Worm (Caenorhabditis elegans) whole organism, L1 larva: ENCODE data around the gene srw-1.

Source experiments
- C16A3.4 ChIP-seq: fragments of 150-350 bp; optimal IDR thresholded peaks from 2 replicates; lab custom pipeline; 2014; ENCODE audit warnings: missing biosample characterization, missing genetic modification characterization
- aha-1 ChIP-seq: fragments of 150-350 bp; optimal IDR thresholded peaks from 2 replicates; lab custom pipeline; 2014; ENCODE audit warnings: missing biosample characterization, missing genetic modification characterization
- alr-1 ChIP-seq: fragments of 200-800 bp; sonication (Bioruptor generic); optimal IDR thresholded peaks from 2 replicates; lab custom pipeline; 2018; ENCODE audit warnings: borderline replicate concordance, mild to moderate bottlenecking, missing genetic modification characterization, missing compliant biosample characterization
- aly-2 ChIP-seq: fragments of 150-350 bp; optimal IDR thresholded peaks from 2 replicates; lab custom pipeline; 2014; ENCODE audit warnings: missing biosample characterization, missing genetic modification characterization
- ama-1 ChIP-seq: fragments of 150-350 bp; optimal IDR thresholded peaks from 2 replicates; lab custom pipeline; 2014
- ceh-63 ChIP-seq: fragments of 200-800 bp; sonication (Bioruptor generic); optimal IDR thresholded peaks from 2 replicates; lab custom pipeline; 2018; ENCODE audit warnings: mild to moderate bottlenecking, missing genetic modification characterization, missing compliant biosample characterization
- ceh-90 ChIP-seq: sonication (generic microtip); optimal IDR thresholded peaks from 2 replicates; lab custom pipeline; 2016; ENCODE audit warnings: missing genetic modification characterization, missing compliant biosample characterization
- ces-1 ChIP-seq: fragments of 150-350 bp; optimal IDR thresholded peaks from 2 replicates; lab custom pipeline; 2014; ENCODE audit warnings: missing biosample characterization, missing genetic modification reagents, missing genetic modification characterization
- dpl-1 ChIP-seq, 3 experiments: fragments of 150-350 bp in 2 of 3; sonication (generic microtip) in 1 of 3; optimal IDR thresholded peaks; 2 replicates each; lab custom pipeline; 2014 to 2017; ENCODE audit warnings: missing biosample characterization in 3 of 3, missing genetic modification characterization in 3 of 3, missing genetic modification reagents in 3 of 3
- efl-1 ChIP-seq, 4 experiments: fragments of 150-350 bp; optimal IDR thresholded peaks in 3 of 4; peaks in 1 of 4; 1 replicate in 1 of 4; 2 replicates in 3 of 4; lab custom pipeline; 2014; ENCODE audit warnings: missing biosample characterization in 2 of 4, missing genetic modification characterization in 2 of 4, missing genetic modification reagents in 2 of 4
- efl-3 ChIP-seq: fragments of 200-800 bp; sonication (Bioruptor generic); optimal IDR thresholded peaks from 2 replicates; lab custom pipeline; 2018; ENCODE audit warnings: mild to moderate bottlenecking, missing genetic modification characterization, missing compliant biosample characterization
- egl-13 ChIP-seq: sonication (generic microtip); optimal IDR thresholded peaks from 2 replicates; lab custom pipeline; 2016; ENCODE audit warnings: missing genotype, missing genetic modification reagents, missing genetic modification characterization, missing compliant biosample characterization
- fkh-4 ChIP-seq: sonication (generic microtip); optimal IDR thresholded peaks from 2 replicates; lab custom pipeline; 2016; ENCODE audit warnings: missing compliant biosample characterization, missing genetic modification characterization, borderline replicate concordance
- fkh-8 ChIP-seq: sonication (generic microtip); optimal IDR thresholded peaks from 2 replicates; lab custom pipeline; 2016; ENCODE audit warnings: mild to moderate bottlenecking, missing genetic modification characterization, missing compliant biosample characterization
- fos-1 ChIP-seq: fragments of 150-350 bp; optimal IDR thresholded peaks from 2 replicates; lab custom pipeline; 2014; ENCODE audit warnings: missing biosample characterization, missing genetic modification characterization
- grh-1 ChIP-seq: fragments of 200-800 bp; sonication (Bioruptor generic); IDR thresholded peaks from 2 replicates; pipeline ENCODE4 v1.3.6; 2022; ENCODE audit warnings: missing genetic modification reagents, missing genetic modification characterization, missing compliant biosample characterization
- hlh-4 ChIP-seq: sonication (generic microtip); optimal IDR thresholded peaks from 2 replicates; lab custom pipeline; 2016; ENCODE audit warnings: mild to moderate bottlenecking, missing genetic modification characterization, missing compliant biosample characterization
- hpl-2 ChIP-seq: fragments of 150-350 bp; optimal IDR thresholded peaks from 2 replicates; lab custom pipeline; 2014; ENCODE audit warnings: missing biosample characterization, missing genetic modification reagents, missing genetic modification characterization
- irx-1 ChIP-seq: sonication (generic microtip); optimal IDR thresholded peaks from 2 replicates; lab custom pipeline; 2016; ENCODE audit warnings: missing genetic modification characterization, missing compliant biosample characterization
- isw-1 ChIP-seq: fragments of 200-800 bp; sonication (Bioruptor generic); IDR thresholded peaks from 2 replicates; pipeline ENCODE4 v1.3.6; 2022; ENCODE audit warnings: missing genetic modification characterization, missing compliant biosample characterization
- lin-13 ChIP-seq: fragments of 150-350 bp; optimal IDR thresholded peaks from 2 replicates; lab custom pipeline; 2014; ENCODE audit warnings: missing biosample characterization, missing genetic modification reagents, missing genetic modification characterization
- lin-14 ChIP-seq: fragments of 200-800 bp; sonication (Bioruptor generic); optimal IDR thresholded peaks from 2 replicates; lab custom pipeline; 2018; ENCODE audit warnings: mild to moderate bottlenecking, missing genetic modification characterization, moderate library complexity, missing compliant biosample characterization
- lin-15B ChIP-seq: fragments of 150-350 bp; sonication (generic microtip); optimal IDR thresholded peaks from 3 replicates; lab custom pipeline; 2014; ENCODE audit warnings: missing biosample characterization, missing genetic modification characterization
- lin-39 ChIP-seq: fragments of 150-350 bp; optimal IDR thresholded peaks from 2 replicates; lab custom pipeline; 2014; ENCODE audit warnings: missing biosample characterization, missing genetic modification reagents, missing genetic modification characterization
- lir-3 ChIP-seq: sonication (generic microtip); optimal IDR thresholded peaks from 2 replicates; lab custom pipeline; 2016; ENCODE audit warnings: mild to moderate bottlenecking, missing genetic modification characterization, moderate library complexity, missing compliant biosample characterization; ENCODE audit not compliant: poor library complexity
- lsy-2 ChIP-seq, 2 experiments: fragments of 150-350 bp; optimal IDR thresholded peaks; 2 replicates each; lab custom pipeline; 2014; ENCODE audit warnings: missing biosample characterization in 2 of 2, missing genetic modification characterization in 2 of 2
- mep-1 ChIP-seq: fragments of 150-350 bp; optimal IDR thresholded peaks from 2 replicates; lab custom pipeline; 2014; ENCODE audit warnings: missing biosample characterization, missing genetic modification characterization
- nhr-19 ChIP-seq: fragments of 200-800 bp; sonication (Bioruptor generic); conservative IDR thresholded peaks from 2 replicates; pipeline ENCODE4 v1.3.6; 2022; ENCODE audit warnings: missing genetic modification characterization, missing compliant biosample characterization
- nhr-47 ChIP-seq: sonication (generic microtip); optimal IDR thresholded peaks from 2 replicates; lab custom pipeline; 2016; ENCODE audit warnings: mild to moderate bottlenecking, missing genetic modification characterization, moderate library complexity, missing compliant biosample characterization
- nhr-77 ChIP-seq: fragments of 150-350 bp; optimal IDR thresholded peaks from 2 replicates; lab custom pipeline; 2014; ENCODE audit warnings: missing biosample characterization, missing genetic modification characterization
- nhr-85 ChIP-seq: sonication (generic microtip); peaks from one replicate; lab custom pipeline; 2016; ENCODE audit warnings: missing genetic modification characterization, inconsistent platforms, missing compliant biosample characterization
- pag-3 ChIP-seq: sonication (generic microtip); optimal IDR thresholded peaks from 2 replicates; lab custom pipeline; 2017; ENCODE audit warnings: missing genetic modification characterization, mild to moderate bottlenecking, missing compliant biosample characterization, antibody characterized with exemption, borderline replicate concordance; ENCODE audit not compliant: insufficient read depth
- pax-3 ChIP-seq: fragments of 200-800 bp; sonication (Bioruptor generic); optimal IDR thresholded peaks from 2 replicates; lab custom pipeline; 2018; ENCODE audit warnings: mild to moderate bottlenecking, missing genetic modification characterization, moderate library complexity, missing compliant biosample characterization
- pqm-1 ChIP-seq: sonication (generic microtip); optimal IDR thresholded peaks from 3 replicates; lab custom pipeline; 2017; ENCODE audit warnings: missing biosample characterization, missing genetic modification characterization
- rnt-1 ChIP-seq: sonication (generic microtip); optimal IDR thresholded peaks from 2 replicates; lab custom pipeline; 2016; ENCODE audit warnings: mild to moderate bottlenecking, missing genetic modification characterization, moderate library complexity, missing compliant biosample characterization
- snpc-4 ChIP-seq: fragments of 150-350 bp; optimal IDR thresholded peaks from 2 replicates; lab custom pipeline; 2014; ENCODE audit warnings: missing biosample characterization, missing genetic modification characterization
- snu-23 ChIP-seq: sonication (generic microtip); optimal IDR thresholded peaks from 2 replicates; lab custom pipeline; 2016; ENCODE audit warnings: missing genetic modification characterization, missing compliant biosample characterization
- swsn-7 ChIP-seq: sonication (generic microtip); optimal IDR thresholded peaks from 2 replicates; lab custom pipeline; 2016; ENCODE audit warnings: missing genetic modification characterization, missing compliant biosample characterization
- tlp-1 ChIP-seq: fragments of 150-350 bp; optimal IDR thresholded peaks from 2 replicates; lab custom pipeline; 2014; ENCODE audit warnings: missing biosample characterization, missing genetic modification characterization
- unc-62 ChIP-seq: fragments of 150-350 bp; optimal IDR thresholded peaks from 2 replicates; lab custom pipeline; 2014; ENCODE audit warnings: missing biosample characterization, missing genetic modification reagents, missing genetic modification characterization
- unc-86 ChIP-seq: sonication (generic microtip); optimal IDR thresholded peaks from 2 replicates; lab custom pipeline; 2016; ENCODE audit warnings: missing genetic modification characterization, missing compliant biosample characterization
- vab-15 ChIP-seq: sonication (generic microtip); optimal IDR thresholded peaks from 2 replicates; lab custom pipeline; 2017; ENCODE audit warnings: missing genotype, mild to moderate bottlenecking, missing genetic modification characterization, missing compliant biosample characterization
- zag-1 ChIP-seq: fragments of 150-350 bp; optimal IDR thresholded peaks from 2 replicates; lab custom pipeline; 2014; ENCODE audit warnings: missing biosample characterization, missing genetic modification characterization
- zip-4 ChIP-seq: fragments of 200-800 bp; sonication (Bioruptor generic); optimal IDR thresholded peaks from 2 replicates; lab custom pipeline; 2018; ENCODE audit warnings: mild to moderate bottlenecking, missing genetic modification characterization, moderate library complexity, missing compliant biosample characterization

srw-1 gene

ce11 chrV:15186259-15186927 lies 11.7 kb upstream of the srw-1 start, which contains the start of gene Y75B12B.3:
TSS of gene Y75B12B.3 (minus strand) at chrV:15186279.
- TF ChIP-seq pag-3 (tag; lab: Kevin White, UChicago): no peak
- no peak for TF ChIP-seq mep-1 (tag; lab: Kevin White, UChicago)
- no peak for TF ChIP-seq lin-13
- no peak for TF ChIP-seq snu-23
- no peak for TF ChIP-seq zip-4 (GFP tag; lab: Kevin White, UChicago)
- TF ChIP-seq efl-1 (optimal IDR thresholded peaks at IDR 0.05; lab: Kevin White, UChicago): no peak
- peak in 1 of 2 experiments; percentile 58 for TF ChIP-seq efl-1 (GFP tag; optimal IDR thresholded peaks at IDR 0.05 in 1 of 2; lab: Kevin White, UChicago)
- no peak for TF ChIP-seq isw-1 (GFP tag; lab: Robert Waterston, UW)
- TF ChIP-seq pax-3 (tag; lab: Kevin White, UChicago): peak; percentile 26
- no peak for TF ChIP-seq vab-15
- TF ChIP-seq lin-39 (tag; lab: Kevin White, UChicago): no peak
- TF ChIP-seq ama-1: peak; percentile 93
- TF ChIP-seq fkh-4 (tag; lab: Kevin White, UChicago): no peak
- peak; percentile 48 for TF ChIP-seq aly-2
- 0 out of 2 replicates have a peak, but pooled peaks have one; percentile 15 for TF ChIP-seq grh-1
- TF ChIP-seq dpl-1 (GFP tag; optimal IDR thresholded peaks at IDR 0.05; lab: Kevin White, UChicago): no peak
- no peak for TF ChIP-seq zag-1 (tag; lab: Kevin White, UChicago)
- TF ChIP-seq nhr-19: no peak
- no peak for TF ChIP-seq rnt-1 (tag; lab: Kevin White, UChicago)
- peak; percentile 51 for TF ChIP-seq nhr-85
- no peak for TF ChIP-seq lin-14 (GFP tag; lab: Kevin White, UChicago)

- TF ChIP-seq ces-1 (GFP tag; lab: Kevin White, UChicago) (no peak), ama-1 (no peak), zag-1 (tag; lab: Kevin White, UChicago) (no peak), pax-3 (tag; lab: Kevin White, UChicago) (peak; percentile 71), alr-1 (tag; lab: Kevin White, UChicago) (no peak), C16A3.4 (tag; lab: Kevin White, UChicago) (peak; percentile 37), ceh-63 (GFP tag; lab: Kevin White, UChicago) (no peak), tlp-1 (tag; lab: Kevin White, UChicago) (no peak), hpl-2 (GFP tag; lab: Kevin White, UChicago) (no peak), aha-1 (tag; lab: Kevin White, UChicago) (no peak), irx-1 (tag; lab: Kevin White, UChicago) (peak; percentile 69), ceh-90 (tag; lab: Kevin White, UChicago) (no peak), lin-15B (tag; lab: Kevin White, UChicago) (peak; percentile 58), fos-1 (tag; lab: Kevin White, UChicago) (peak; percentile 40), snu-23 (peak; percentile 94), lsy-2 (tag; optimal IDR thresholded peaks at IDR 0.05; lab: Kevin White, UChicago) (peak; percentile 76 to 81), pqm-1 (tag; lab: Kevin White, UChicago) (no peak), efl-1 (optimal IDR thresholded peaks at IDR 0.05; lab: Kevin White, UChicago) (peak; percentile 75 to 84), efl-1 (GFP tag; optimal IDR thresholded peaks at IDR 0.05 in 1 of 2; lab: Kevin White, UChicago) (peak; percentile 82 to 98), unc-62 (no peak), lin-14 (GFP tag; lab: Kevin White, UChicago) (peak; percentile 93), hlh-4 (tag; lab: Kevin White, UChicago) (no peak), grh-1 (peak; percentile 69), nhr-47 (tag; lab: Kevin White, UChicago) (peak; percentile 90), zip-4 (GFP tag; lab: Kevin White, UChicago) (peak; percentile 42), egl-13 (tag; lab: Kevin White, UChicago) (peak; percentile 75), fkh-8 (tag; lab: Kevin White, UChicago) (peak; percentile 86), dpl-1 (GFP tag; optimal IDR thresholded peaks at IDR 0.05; lab: Kevin White, UChicago) (peak; percentile 74 to 83 (median 82)), aly-2 (no peak), snpc-4 (tag; lab: Kevin White, UChicago) (peak; percentile 40), lir-3 (tag; lab: Kevin White, UChicago) (no peak), isw-1 (GFP tag; lab: Robert Waterston, UW) (peak; percentile 67), efl-3 (no peak), swsn-7 (tag; lab: Kevin White, UChicago) (peak; percentile 90), fkh-4 (tag; lab: Kevin White, UChicago) (no peak), nhr-77 (tag; lab: Kevin White, UChicago) (no peak), vab-15 (no peak), unc-86 (tag; lab: Kevin White, UChicago) (peak; percentile 63)
Observed at ce11 chrV:15187083-15188057, 10.7 kb upstream of the srw-1 start, which contains the start of the genes cyn-7 and bath-36. TSS of gene cyn-7 (minus strand) at chrV:15187378. TSS of gene bath-36 (plus strand) at chrV:15187888.
